Worm (Caenorhabditis elegans): ENCODE measurements around the gene srt-45.

The srt-45 gene

ce11 chrV:19744210-19744609 is 39.7 kb upstream of the srt-45 start:
- no peak for TF ChIP-seq hmbx-1 (tag; optimal IDR thresholded peaks at IDR 0.05)
- no peak for TF ChIP-seq F13C5.2 (tag; optimal IDR thresholded peaks at IDR 0.05)
- TF ChIP-seq tra-4 (tag; optimal IDR thresholded peaks at IDR 0.05), result no peak
- TF ChIP-seq pes-1 (GFP tag; IDR thresholded peaks at IDR 0.05), result no peak
- TF ChIP-seq flt-1 (GFP tag; IDR thresholded peaks at IDR 0.05), result no peak
- no peak for TF ChIP-seq tbx-11 (GFP tag; IDR thresholded peaks at IDR 0.05)
- TF ChIP-seq B0310.2 (tag; optimal IDR thresholded peaks at IDR 0.05), result no peak
- no peak for TF ChIP-seq tbx-37 (GFP tag; conservative IDR thresholded peaks at IDR 0.05)
- no peak for TF ChIP-seq ets-7 (tag; optimal IDR thresholded peaks at IDR 0.05)
- no peak for TF ChIP-seq sea-1 (GFP tag; conservative IDR thresholded peaks at IDR 0.05)
- TF ChIP-seq ceh-13 (GFP tag; optimal IDR thresholded peaks at IDR 0.05), result no peak
- TF ChIP-seq hnd-1 (tag; optimal IDR thresholded peaks at IDR 0.05), result no peak
- TF ChIP-seq ceh-36 (tag; optimal IDR thresholded peaks at IDR 0.05), result no peak
- no peak for TF ChIP-seq scrt-1 (GFP tag; IDR thresholded peaks at IDR 0.05)
- no peak for TF ChIP-seq aly-1 (tag; optimal IDR thresholded peaks at IDR 0.05)
- TF ChIP-seq hmg-4 (GFP tag; optimal IDR thresholded peaks at IDR 0.05), result no peak
- no peak for TF ChIP-seq ama-1 (optimal IDR thresholded peaks at IDR 0.05)

DNA sequence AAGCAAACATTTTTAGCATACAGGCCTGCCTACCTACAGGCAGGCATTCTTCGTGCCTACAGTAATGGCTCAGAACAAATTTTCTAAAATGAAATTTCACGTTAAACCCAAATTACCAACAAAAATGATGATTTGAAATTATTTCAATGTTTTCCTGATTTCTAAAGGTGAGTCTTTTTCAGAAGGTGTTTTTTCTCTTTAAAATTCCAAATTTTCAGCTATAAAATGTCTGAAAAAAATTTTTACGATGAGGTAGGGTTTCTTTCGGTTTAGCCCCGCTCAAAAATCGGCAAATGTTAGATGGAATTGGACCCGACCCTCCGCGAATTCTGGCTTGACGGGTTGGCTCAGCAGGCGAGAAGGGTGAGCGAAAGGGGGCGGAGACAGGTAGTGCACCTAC is 38.1 kb upstream of the srt-45 start, which contains the start of gene W04E12.5:
W04E12.5 (plus strand) TSS at position 301 of the 400 bp plus-strand sequence.
- TF ChIP-seq pes-1 (GFP tag; IDR thresholded peaks at IDR 0.05), result no peak
- no peak for TF ChIP-seq ceh-36 (tag; optimal IDR thresholded peaks at IDR 0.05)

- TF ChIP-seq ceh-36 (tag; optimal IDR thresholded peaks at IDR 0.05) (peak; percentile 81), hmg-4 (GFP tag; optimal IDR thresholded peaks at IDR 0.05) (no peak), B0310.2 (tag; optimal IDR thresholded peaks at IDR 0.05) (no peak), F13C5.2 (tag; optimal IDR thresholded peaks at IDR 0.05) (no peak), aly-1 (tag; optimal IDR thresholded peaks at IDR 0.05) (no peak)
Measured at ce11 chrV:19747144-19747543, 36.8 kb upstream of the srt-45 start.

- TF ChIP-seq B0310.2 (tag; optimal IDR thresholded peaks at IDR 0.05), result no peak
- TF ChIP-seq hmbx-1 (tag; optimal IDR thresholded peaks at IDR 0.05), result no peak
- no peak for TF ChIP-seq tra-4 (tag; optimal IDR thresholded peaks at IDR 0.05)
- no peak for TF ChIP-seq F13C5.2 (tag; optimal IDR thresholded peaks at IDR 0.05)
- no peak for TF ChIP-seq aly-1 (tag; optimal IDR thresholded peaks at IDR 0.05)
- TF ChIP-seq sea-1 (GFP tag; conservative IDR thresholded peaks at IDR 0.05), result no peak
- TF ChIP-seq pes-1 (GFP tag; IDR thresholded peaks at IDR 0.05), result no peak
- TF ChIP-seq hmg-4 (GFP tag; optimal IDR thresholded peaks at IDR 0.05), result no peak
- TF ChIP-seq ceh-13 (GFP tag; optimal IDR thresholded peaks at IDR 0.05), result no peak
- no peak for TF ChIP-seq ets-7 (tag; optimal IDR thresholded peaks at IDR 0.05)
- TF ChIP-seq tbx-37 (GFP tag; conservative IDR thresholded peaks at IDR 0.05), result no peak
- no peak for TF ChIP-seq hnd-1 (tag; optimal IDR thresholded peaks at IDR 0.05)
- no peak for TF ChIP-seq ama-1 (optimal IDR thresholded peaks at IDR 0.05)
- TF ChIP-seq scrt-1 (GFP tag; IDR thresholded peaks at IDR 0.05), result no peak
Measured at ce11 chrV:19751124-19751523, 32.8 kb upstream of the srt-45 start, which contains the start of gene clec-49. TSS of gene clec-49 (minus strand) at chrV:19751226.

DNA sequence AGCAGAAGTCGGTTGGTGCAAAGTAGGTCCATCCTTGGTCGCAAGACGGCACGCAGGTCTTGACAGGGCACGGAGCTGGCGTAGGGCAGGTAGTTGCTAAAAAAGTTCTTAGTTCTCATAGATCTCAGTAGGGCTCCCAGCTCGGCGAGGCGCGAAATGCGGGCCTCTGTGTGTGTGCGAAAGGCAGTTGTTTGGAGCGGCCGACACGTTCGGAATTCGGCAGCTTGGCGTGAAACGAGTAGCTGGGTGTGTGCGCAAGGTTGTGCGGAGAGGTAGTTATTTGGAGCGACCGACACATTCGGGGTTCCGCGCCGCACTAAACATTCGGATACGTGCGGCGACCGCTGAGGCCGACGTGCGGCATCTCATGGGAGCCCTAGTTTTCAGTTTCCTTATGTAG is 31.1 kb upstream of the srt-45 start:
- no peak for TF ChIP-seq pes-1 (GFP tag; IDR thresholded peaks at IDR 0.05)

DNA sequence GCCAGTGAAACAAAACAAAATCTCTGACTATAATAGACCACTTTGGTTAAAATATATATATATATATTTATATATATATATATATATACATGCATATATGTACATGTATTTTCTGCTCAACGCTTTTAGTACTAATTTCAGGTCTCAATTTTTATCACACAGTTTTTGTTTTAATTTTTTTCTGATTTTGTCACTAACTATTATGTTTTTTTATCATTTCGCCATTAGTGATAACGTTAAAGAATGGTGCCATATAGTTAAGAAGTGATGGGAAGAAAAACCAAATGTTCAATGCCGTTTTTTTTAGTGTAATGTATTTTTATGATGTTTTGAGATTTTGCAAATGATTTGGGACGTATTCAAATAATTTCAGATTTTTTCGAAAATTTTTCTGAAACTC is 29.6 kb upstream of the srt-45 start:
- TF ChIP-seq ceh-13 (GFP tag; optimal IDR thresholded peaks at IDR 0.05), result no peak
- no peak for TF ChIP-seq ets-7 (tag; optimal IDR thresholded peaks at IDR 0.05)
- no peak for TF ChIP-seq ama-1 (optimal IDR thresholded peaks at IDR 0.05)
- TF ChIP-seq aly-1 (tag; optimal IDR thresholded peaks at IDR 0.05), result no peak

DNA sequence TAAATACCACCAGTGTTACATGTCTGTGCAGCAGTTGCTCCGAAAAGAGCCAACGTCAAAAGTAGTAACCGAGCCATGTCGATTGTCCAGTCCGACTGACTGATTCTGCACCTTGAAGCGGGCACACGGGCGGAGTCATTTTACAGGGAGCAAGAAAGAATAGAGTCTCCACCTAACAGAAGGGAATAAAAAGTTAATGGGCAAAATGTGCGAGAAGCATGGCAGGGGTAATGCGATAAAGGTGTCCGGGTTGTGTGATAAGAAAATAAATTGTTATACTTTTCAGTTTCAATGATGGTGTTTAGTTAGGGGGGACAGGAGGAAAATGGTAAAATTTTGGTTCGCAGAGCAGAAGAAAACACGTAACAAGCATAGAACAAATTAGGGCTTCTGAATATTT is 28.7 kb upstream of the srt-45 start, which contains the start of gene clec-50:
clec-50 (minus strand) TSS at position 109 of the 400 bp plus-strand sequence.
- TF ChIP-seq flt-1 (GFP tag; IDR thresholded peaks at IDR 0.05), result no peak
- TF ChIP-seq F13C5.2 (tag; optimal IDR thresholded peaks at IDR 0.05), result no peak
- TF ChIP-seq sea-1 (GFP tag; conservative IDR thresholded peaks at IDR 0.05), result no peak
- TF ChIP-seq tra-4 (tag; optimal IDR thresholded peaks at IDR 0.05), result no peak
- TF ChIP-seq tbx-37 (GFP tag; conservative IDR thresholded peaks at IDR 0.05), result no peak
- TF ChIP-seq aly-1 (tag; optimal IDR thresholded peaks at IDR 0.05), result no peak
- TF ChIP-seq ama-1 (optimal IDR thresholded peaks at IDR 0.05), result no peak
- no peak for TF ChIP-seq ceh-13 (GFP tag; optimal IDR thresholded peaks at IDR 0.05)
- TF ChIP-seq B0310.2 (tag; optimal IDR thresholded peaks at IDR 0.05), result no peak
- TF ChIP-seq hmbx-1 (tag; optimal IDR thresholded peaks at IDR 0.05), result no peak
- TF ChIP-seq pes-1 (GFP tag; IDR thresholded peaks at IDR 0.05), result no peak
- TF ChIP-seq tbx-11 (GFP tag; IDR thresholded peaks at IDR 0.05), result no peak
- no peak for TF ChIP-seq ceh-36 (tag; optimal IDR thresholded peaks at IDR 0.05)
- TF ChIP-seq scrt-1 (GFP tag; IDR thresholded peaks at IDR 0.05), result no peak
- TF ChIP-seq hmg-4 (GFP tag; optimal IDR thresholded peaks at IDR 0.05), result no peak
- TF ChIP-seq hnd-1 (tag; optimal IDR thresholded peaks at IDR 0.05), result no peak
- no peak for TF ChIP-seq ets-7 (tag; optimal IDR thresholded peaks at IDR 0.05)

DNA sequence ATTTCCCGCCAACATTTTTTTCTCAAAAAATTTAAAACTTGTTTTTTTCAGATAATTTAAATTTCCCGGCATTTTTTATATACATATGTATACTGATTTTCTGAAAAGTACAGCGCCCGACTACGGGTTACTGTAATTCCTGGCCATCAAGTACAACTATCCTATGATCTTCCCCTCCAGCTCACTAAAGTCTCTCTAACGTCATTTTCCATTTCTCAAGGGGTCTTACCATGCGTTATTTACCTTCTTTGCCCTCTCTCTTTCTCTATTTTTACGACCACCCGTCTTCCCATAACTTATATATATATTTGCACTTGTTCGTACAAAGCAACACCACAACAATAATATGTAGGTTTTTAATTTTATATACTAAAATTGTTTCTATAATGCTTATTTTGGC is 27.7 kb upstream of the srt-45 start, which contains the start of gene W04E12.9:
W04E12.9 (plus strand) TSS at position 301 of the 400 bp plus-strand sequence.
- TF ChIP-seq sea-1 (GFP tag; conservative IDR thresholded peaks at IDR 0.05) (no peak), ama-1 (optimal IDR thresholded peaks at IDR 0.05) (no peak), ceh-13 (GFP tag; optimal IDR thresholded peaks at IDR 0.05) (no peak), hnd-1 (tag; optimal IDR thresholded peaks at IDR 0.05) (no peak), aly-1 (tag; optimal IDR thresholded peaks at IDR 0.05) (no peak), ceh-36 (tag; optimal IDR thresholded peaks at IDR 0.05) (no peak), scrt-1 (GFP tag; IDR thresholded peaks at IDR 0.05) (no peak), hmbx-1 (tag; optimal IDR thresholded peaks at IDR 0.05) (no peak)

DNA sequence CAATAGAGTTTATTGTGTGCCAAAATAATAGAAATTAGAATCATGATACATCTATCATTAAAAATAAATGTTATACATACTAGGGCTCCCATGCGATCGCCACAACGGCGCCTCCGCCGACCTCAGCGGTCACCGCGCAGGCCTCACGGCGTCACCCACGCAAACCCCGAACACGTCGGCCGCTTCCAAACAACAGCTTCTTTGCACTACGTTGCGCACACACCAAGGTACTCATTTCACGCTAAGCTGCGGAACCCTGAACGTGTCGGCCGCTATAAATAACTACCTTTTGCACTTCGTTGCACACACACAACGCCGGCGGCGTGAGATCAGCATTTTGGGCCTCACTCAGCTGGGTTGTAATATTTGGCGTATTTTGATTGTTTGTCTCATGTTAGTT is 24.6 kb upstream of the srt-45 start:
- TF ChIP-seq tbx-37 (GFP tag; conservative IDR thresholded peaks at IDR 0.05), result no peak
- TF ChIP-seq hnd-1 (tag; optimal IDR thresholded peaks at IDR 0.05), result no peak
- no peak for TF ChIP-seq tbx-11 (GFP tag; IDR thresholded peaks at IDR 0.05)
- no peak for TF ChIP-seq tra-4 (tag; optimal IDR thresholded peaks at IDR 0.05)
- no peak for TF ChIP-seq hmg-4 (GFP tag; optimal IDR thresholded peaks at IDR 0.05)
- no peak for TF ChIP-seq ceh-13 (GFP tag; optimal IDR thresholded peaks at IDR 0.05)
- no peak for TF ChIP-seq pes-1 (GFP tag; IDR thresholded peaks at IDR 0.05)
- no peak for TF ChIP-seq flt-1 (GFP tag; IDR thresholded peaks at IDR 0.05)
- no peak for TF ChIP-seq hmbx-1 (tag; optimal IDR thresholded peaks at IDR 0.05)
- TF ChIP-seq ets-7 (tag; optimal IDR thresholded peaks at IDR 0.05), result no peak
- no peak for TF ChIP-seq B0310.2 (tag; optimal IDR thresholded peaks at IDR 0.05)
